Worm (Caenorhabditis elegans) whole organism, L3 larva: Measurements from ENCODE around the gene F55G7.3.

ENCODE experiments used
- R02D3.7 ChIP-seq: fragments of 150-350 bp; optimal IDR thresholded peaks from 2 replicates; lab custom pipeline; 2014; ENCODE audit warnings: missing biosample characterization, missing genetic modification characterization
- ama-1 ChIP-seq: fragments of 150-350 bp; optimal IDR thresholded peaks from 2 replicates; lab custom pipeline; 2018
- ceh-16 ChIP-seq: sonication (generic microtip); optimal IDR thresholded peaks from 2 replicates; lab custom pipeline; 2017; ENCODE audit warnings: missing biosample characterization, missing genetic modification characterization
- ceh-28 ChIP-seq: fragments of 150-350 bp; optimal IDR thresholded peaks from 2 replicates; lab custom pipeline; 2014; ENCODE audit warnings: missing biosample characterization, missing genetic modification reagents, missing genetic modification characterization
- ceh-82 ChIP-seq: fragments of 150-350 bp; optimal IDR thresholded peaks from 2 replicates; lab custom pipeline; 2014; ENCODE audit warnings: missing biosample characterization, missing genetic modification characterization
- ceh-9 ChIP-seq: sonication (generic microtip); optimal IDR thresholded peaks from 2 replicates; lab custom pipeline; 2018; ENCODE audit warnings: missing biosample characterization, missing genetic modification characterization
- daf-12 ChIP-seq: fragments of 150-350 bp; optimal IDR thresholded peaks from 2 replicates; lab custom pipeline; 2014; ENCODE audit warnings: missing biosample characterization, missing genetic modification reagents, missing genetic modification characterization
- egl-27 ChIP-seq: sonication (generic microtip); optimal IDR thresholded peaks from 4 replicates; lab custom pipeline; 2017; ENCODE audit warnings: missing biosample characterization, missing genetic modification reagents, missing genetic modification characterization
- egl-5 ChIP-seq: fragments of 150-350 bp; optimal IDR thresholded peaks from 2 replicates; lab custom pipeline; 2017; ENCODE audit warnings: missing biosample characterization, missing genetic modification reagents, missing genetic modification characterization, inconsistent platforms
- elt-1 ChIP-seq: fragments of 150-350 bp; optimal IDR thresholded peaks from 2 replicates; lab custom pipeline; 2014; ENCODE audit warnings: missing biosample characterization, missing genetic modification characterization
- elt-2 ChIP-seq: sonication (generic microtip); optimal IDR thresholded peaks from 2 replicates; lab custom pipeline; 2016; ENCODE audit warnings: missing genetic modification reagents, mild to moderate bottlenecking, missing genetic modification characterization, missing compliant biosample characterization
- eor-1 ChIP-seq, 2 experiments: fragments of 150-350 bp; optimal IDR thresholded peaks; 2 replicates each; lab custom pipeline; 2014 to 2018; ENCODE audit warnings: missing biosample characterization in 2 of 2, missing genetic modification characterization in 2 of 2
- fos-1 ChIP-seq: fragments of 150-350 bp; optimal IDR thresholded peaks from 2 replicates; lab custom pipeline; 2014; ENCODE audit warnings: missing biosample characterization, missing genetic modification characterization
- hmg-11 ChIP-seq: sonication (generic microtip); optimal IDR thresholded peaks from 2 replicates; lab custom pipeline; 2016; ENCODE audit warnings: missing genetic modification characterization, missing compliant biosample characterization
- jun-1 ChIP-seq: fragments of 150-350 bp; optimal IDR thresholded peaks from 2 replicates; lab custom pipeline; 2014; ENCODE audit warnings: missing biosample characterization, missing genetic modification reagents, missing genetic modification characterization
- lin-15B ChIP-seq: fragments of 150-350 bp; optimal IDR thresholded peaks from 2 replicates; lab custom pipeline; 2014; ENCODE audit warnings: missing biosample characterization, missing genetic modification characterization
- lin-39 ChIP-seq: fragments of 150-350 bp; optimal IDR thresholded peaks from 2 replicates; lab custom pipeline; 2018; ENCODE audit warnings: missing biosample characterization, missing genetic modification reagents, missing genetic modification characterization
- lsy-12 ChIP-seq: sonication (generic microtip); optimal IDR thresholded peaks from 2 replicates; lab custom pipeline; 2016; ENCODE audit warnings: mild to moderate bottlenecking, missing genetic modification characterization, missing compliant biosample characterization
- mdl-1 ChIP-seq: fragments of 150-350 bp; optimal IDR thresholded peaks from 2 replicates; lab custom pipeline; 2014; ENCODE audit warnings: missing biosample characterization, missing genetic modification characterization
- nfya-1 ChIP-seq: sonication (generic microtip); optimal IDR thresholded peaks from 2 replicates; lab custom pipeline; 2017; ENCODE audit warnings: missing genetic modification characterization, mild to moderate bottlenecking, missing compliant biosample characterization, antibody characterized with exemption, moderate library complexity; ENCODE audit not compliant: insufficient read depth
- nhr-11 ChIP-seq: fragments of 150-350 bp; optimal IDR thresholded peaks from 2 replicates; lab custom pipeline; 2014; ENCODE audit warnings: missing biosample characterization, missing genetic modification characterization
- nhr-23 ChIP-seq: fragments of 150-350 bp; optimal IDR thresholded peaks from 2 replicates; lab custom pipeline; 2014; ENCODE audit warnings: missing biosample characterization, missing genetic modification reagents, missing genetic modification characterization
- nhr-237 ChIP-seq: fragments of 150-350 bp; optimal IDR thresholded peaks from 2 replicates; lab custom pipeline; 2014; ENCODE audit warnings: missing biosample characterization, missing genetic modification characterization
- nhr-25 ChIP-seq: sonication (generic microtip); optimal IDR thresholded peaks from 2 replicates; lab custom pipeline; 2017; ENCODE audit warnings: missing biosample characterization, missing genetic modification characterization
- nhr-43 ChIP-seq: sonication (generic microtip); optimal IDR thresholded peaks from 2 replicates; lab custom pipeline; 2016; ENCODE audit warnings: mild to moderate bottlenecking, missing genetic modification characterization, missing compliant biosample characterization; ENCODE audit not compliant: poor library complexity, severe bottlenecking
- nhr-67 ChIP-seq: fragments of 150-350 bp; optimal IDR thresholded peaks from 2 replicates; lab custom pipeline; 2014; ENCODE audit warnings: missing biosample characterization, missing genetic modification characterization
- nhr-76 ChIP-seq: fragments of 150-350 bp; sonication (generic microtip); optimal IDR thresholded peaks from 5 replicates; lab custom pipeline; 2014; ENCODE audit warnings: missing biosample characterization, missing genetic modification characterization
- nhr-77 ChIP-seq: fragments of 150-350 bp; optimal IDR thresholded peaks from 2 replicates; lab custom pipeline; 2014; ENCODE audit warnings: missing biosample characterization, missing genetic modification characterization
- pha-4 ChIP-seq: fragments of 150-350 bp; optimal IDR thresholded peaks from 2 replicates; lab custom pipeline; 2014; ENCODE audit warnings: missing biosample characterization, missing genetic modification reagents, missing genetic modification characterization
- pqm-1 ChIP-seq: fragments of 150-350 bp; optimal IDR thresholded peaks from 2 replicates; lab custom pipeline; 2017; ENCODE audit warnings: missing biosample characterization, missing genetic modification characterization, inconsistent platforms
- sea-2 ChIP-seq: fragments of 150-350 bp; sonication (generic microtip); optimal IDR thresholded peaks from 4 replicates; lab custom pipeline; 2014; ENCODE audit warnings: missing biosample characterization, missing genetic modification reagents, missing genetic modification characterization
- skn-1 ChIP-seq: fragments of 150-350 bp; optimal IDR thresholded peaks from 2 replicates; lab custom pipeline; 2014; ENCODE audit warnings: missing biosample characterization, missing genetic modification characterization
- snpc-4 ChIP-seq: fragments of 150-350 bp; optimal IDR thresholded peaks from 2 replicates; lab custom pipeline; 2014; ENCODE audit warnings: missing biosample characterization, missing genetic modification characterization
- tbx-2 ChIP-seq: sonication (generic microtip); optimal IDR thresholded peaks from 2 replicates; lab custom pipeline; 2016; ENCODE audit warnings: mild to moderate bottlenecking, missing genetic modification characterization, missing compliant biosample characterization
- unc-39 ChIP-seq: sonication (generic microtip); optimal IDR thresholded peaks from 4 replicates; lab custom pipeline; 2017; ENCODE audit warnings: missing biosample characterization, missing genetic modification characterization
- unc-62 ChIP-seq: fragments of 150-350 bp; sonication (generic microtip); optimal IDR thresholded peaks from 4 replicates; lab custom pipeline; 2014; ENCODE audit warnings: missing biosample characterization, missing genetic modification reagents, missing genetic modification characterization
- zag-1 ChIP-seq: fragments of 150-350 bp; optimal IDR thresholded peaks from 2 replicates; lab custom pipeline; 2014; ENCODE audit warnings: missing biosample characterization, missing genetic modification characterization
- ztf-4 ChIP-seq: fragments of 150-350 bp; optimal IDR thresholded peaks from 2 replicates; lab custom pipeline; 2014; ENCODE audit warnings: missing biosample characterization, missing genetic modification characterization

Gene F55G7.3

ce11 chrX:11982065-11982464 lies 40.2 kb upstream of the F55G7.3 start, which contains the start of gene nhr-167:
Gene nhr-167 (minus strand): TSS chrX:11982085.
- no peak for TF ChIP-seq ceh-28 (tag; lab: Kevin White, UChicago)
- TF ChIP-seq egl-5 (tag; lab: Kevin White, UChicago) = no peak
- no peak for TF ChIP-seq nhr-237 (tag; lab: Kevin White, UChicago)
- no peak for TF ChIP-seq nhr-11
- no peak for TF ChIP-seq daf-12 (tag; lab: Kevin White, UChicago)

ce11 chrX:11974629-11975085 lies 32.8 kb upstream of the F55G7.3 start, which contains the start of gene set-6:
Gene set-6 (minus strand): TSS chrX:11974679.
- TF ChIP-seq ceh-28 (tag; lab: Kevin White, UChicago) = peak; percentile 79
- TF ChIP-seq nfya-1 (tag; lab: Kevin White, UChicago) = peak; percentile 56
- TF ChIP-seq nhr-23 (tag; lab: Kevin White, UChicago) = peak; percentile 19
- TF ChIP-seq nhr-25 = peak; percentile 24
- TF ChIP-seq lin-39 (tag; lab: Kevin White, UChicago) = no peak
- no peak for TF ChIP-seq elt-1 (tag; lab: Kevin White, UChicago)
- TF ChIP-seq hmg-11 = peak; percentile 23
- no peak for TF ChIP-seq nhr-67 (tag; lab: Kevin White, UChicago)
- no peak for TF ChIP-seq daf-12 (tag; lab: Kevin White, UChicago)

- no peak for TF ChIP-seq snpc-4 (tag; lab: Kevin White, UChicago)
- TF ChIP-seq ama-1 = peak; percentile 54
These were observed 29.5 kb upstream of the F55G7.3 start for ce11 chrX:11971323-11971722.

ce11 chrX:11969554-11969953 lies 27.7 kb upstream of the F55G7.3 start:
- TF ChIP-seq ceh-9 = no peak
- TF ChIP-seq pha-4 (tag; lab: Kevin White, UChicago) = no peak
- TF ChIP-seq nhr-23 (tag; lab: Kevin White, UChicago) = no peak
- peak; percentile 37 for TF ChIP-seq pqm-1 (tag; lab: Kevin White, UChicago)
- TF ChIP-seq elt-2 (tag; lab: Kevin White, UChicago) = peak; percentile 34
- no peak for TF ChIP-seq lsy-12 (tag; lab: Kevin White, UChicago)

- TF ChIP-seq jun-1 = no peak
- TF ChIP-seq zag-1 (tag; lab: Kevin White, UChicago) = no peak
- TF ChIP-seq nhr-77 (tag; lab: Kevin White, UChicago) = no peak
- no peak for TF ChIP-seq unc-39 (tag; lab: Kevin White, UChicago)
- TF ChIP-seq lin-15B (tag; lab: Kevin White, UChicago) = no peak
- no peak for TF ChIP-seq nhr-76 (tag; lab: Kevin White, UChicago)
- no peak for TF ChIP-seq ceh-82 (tag; lab: Kevin White, UChicago)
- TF ChIP-seq ceh-9 = no peak
- TF ChIP-seq, all 47 proteins: peak for 0
These were observed 27.2 kb upstream of the F55G7.3 start for ce11 chrX:11969085-11969484.

ce11 chrX:11968024-11968598 lies 26.3 kb upstream of the F55G7.3 start:
- peak; percentile 52 for TF ChIP-seq pqm-1 (tag; lab: Kevin White, UChicago)
- peak; percentile 37 for TF ChIP-seq ama-1
- TF ChIP-seq ztf-4 (tag; lab: Kevin White, UChicago) = no peak
- TF ChIP-seq nhr-76 (tag; lab: Kevin White, UChicago) = no peak
- no peak for TF ChIP-seq daf-12 (tag; lab: Kevin White, UChicago)
- TF ChIP-seq nhr-43 (tag; lab: Kevin White, UChicago) = peak; percentile 52
- TF ChIP-seq elt-2 (tag; lab: Kevin White, UChicago) = peak; percentile 91
- TF ChIP-seq pha-4 (tag; lab: Kevin White, UChicago) = peak; percentile 17

- TF ChIP-seq jun-1 (no peak), daf-12 (tag; lab: Kevin White, UChicago) (no peak), egl-27 (tag; lab: Kevin White, UChicago) (no peak), unc-62 (no peak), ceh-28 (tag; lab: Kevin White, UChicago) (no peak), R02D3.7 (tag; lab: Kevin White, UChicago) (no peak), skn-1 (no peak), nfya-1 (tag; lab: Kevin White, UChicago) (no peak), hmg-11 (no peak), lin-15B (tag; lab: Kevin White, UChicago) (no peak), egl-5 (tag; lab: Kevin White, UChicago) (no peak), ceh-82 (tag; lab: Kevin White, UChicago) (no peak), nhr-76 (tag; lab: Kevin White, UChicago) (no peak), fos-1 (no peak), mdl-1 (tag; lab: Kevin White, UChicago) (no peak), zag-1 (tag; lab: Kevin White, UChicago) (no peak), sea-2 (GFP tag; lab: Kevin White, UChicago) (no peak), tbx-2 (tag; lab: Kevin White, UChicago) (no peak), ceh-16 (no peak), eor-1 (tag; optimal IDR thresholded peaks at IDR 0.05; lab: Kevin White, UChicago) (no peak)
These were observed 25.2 kb upstream of the F55G7.3 start for ce11 chrX:11967034-11967433.
